Worm (Caenorhabditis elegans): ENCODE results near the gene F52E1.9.

- TF ChIP-seq aly-2 (tag; optimal IDR thresholded peaks at IDR 0.05) (no peak), daf-16 (GFP tag; optimal IDR thresholded peaks at IDR 0.05) (no peak), daf-16 (tag; optimal IDR thresholded peaks at IDR 0.05) (no peak), ztf-7 (tag; optimal IDR thresholded peaks at IDR 0.05) (no peak), nhr-6 (tag; optimal IDR thresholded peaks at IDR 0.05) (no peak), nhr-11 (tag; optimal IDR thresholded peaks at IDR 0.05) (no peak), ama-1 (optimal IDR thresholded peaks at IDR 0.05) (no peak), daf-12 (tag; optimal IDR thresholded peaks at IDR 0.05) (no peak)
Measured at ce11 chrV:8355435-8356212, 46.8 kb downstream of the F52E1.9 start, which contains the start of gene mom-2.
